Fruit fly (Drosophila melanogaster): ENCODE measurements around the gene BigH1.

Gene BigH1

dm6 chr3R:14672915-14673314, 9.7 kb downstream of the BigH1 start:
- TF ChIP-seq CG6792 (GFP tag; optimal IDR thresholded peaks at IDR 0.05), result peak; percentile 50
- TF ChIP-seq svp (GFP tag), result peak; percentile 36
- no peak for TF ChIP-seq Met (GFP tag; optimal IDR thresholded peaks at IDR 0.05)
- no peak for TF ChIP-seq acj6 (GFP tag; optimal IDR thresholded peaks at IDR 0.05)
- peak; percentile 29 for TF ChIP-seq CG34406 (GFP tag; optimal IDR thresholded peaks at IDR 0.05)
- peak; percentile 57 for TF ChIP-seq CG3919 (GFP tag; optimal IDR thresholded peaks at IDR 0.05)
- no peak for TF ChIP-seq Hr39 (GFP tag; optimal IDR thresholded peaks at IDR 0.05)
- no peak for TF ChIP-seq Smox (GFP tag; optimal IDR thresholded peaks at IDR 0.05)
- TF ChIP-seq lz (GFP tag; optimal IDR thresholded peaks at IDR 0.05), result peak; percentile 50
- peak; percentile 28 for TF ChIP-seq Sox15 (GFP tag; optimal IDR thresholded peaks at IDR 0.05)
- TF ChIP-seq Sox14 (GFP tag; optimal IDR thresholded peaks at IDR 0.05), result peak; percentile 54
- TF ChIP-seq salr (GFP tag; optimal IDR thresholded peaks at IDR 0.05), result peak; percentile 23 to 48
- TF ChIP-seq ss (GFP tag; optimal IDR thresholded peaks at IDR 0.05), result peak; percentile 56 to 73
- TF ChIP-seq fkh (GFP tag; optimal IDR thresholded peaks at IDR 0.05), result no peak
- TF ChIP-seq CG10669 (GFP tag; optimal IDR thresholded peaks at IDR 0.05), result no peak
- peak; percentile 18 for TF ChIP-seq cyc (GFP tag; optimal IDR thresholded peaks at IDR 0.05)
- no peak for TF ChIP-seq Blimp-1 (GFP tag; optimal IDR thresholded peaks at IDR 0.05)
- TF ChIP-seq net (GFP tag; optimal IDR thresholded peaks at IDR 0.05), result peak; percentile 57
- peak; percentile 54 for TF ChIP-seq CG10631 (GFP tag; optimal IDR thresholded peaks at IDR 0.05)
- TF ChIP-seq Eip93F (GFP tag; optimal IDR thresholded peaks at IDR 0.05), result no peak
- TF ChIP-seq Eip75B (GFP tag; optimal IDR thresholded peaks at IDR 0.05), result no peak
- TF ChIP-seq CG8319 (GFP tag; optimal IDR thresholded peaks at IDR 0.05), result no peak
- no peak for TF ChIP-seq Hr38 (GFP tag; optimal IDR thresholded peaks at IDR 0.05)
- peak; percentile 65 for TF ChIP-seq CG3032 (tag; optimal IDR thresholded peaks at IDR 0.05)
- peak; percentile 93 for TF ChIP-seq dsx (GFP tag; optimal IDR thresholded peaks at IDR 0.05; ENCODE audit: poor library complexity, severe bottlenecking)
- no peak for TF ChIP-seq CG6276 (GFP tag; optimal IDR thresholded peaks at IDR 0.05)
- peak; percentile 95 for TF ChIP-seq Eip78C (GFP tag)
- 0 out of 2 replicates have a peak, but pooled peaks have one; percentile 15 for TF ChIP-seq Gug (GFP tag; IDR thresholded peaks at IDR 0.05)
- peak; percentile 39 for TF ChIP-seq CG8632 (GFP tag; optimal IDR thresholded peaks at IDR 0.05)
- no peak for TF ChIP-seq CG9139 (GFP tag; optimal IDR thresholded peaks at IDR 0.05)
- peak; percentile 50 for TF ChIP-seq OdsH (GFP tag; optimal IDR thresholded peaks at IDR 0.05)
- TF ChIP-seq CG11902 (GFP tag; optimal IDR thresholded peaks at IDR 0.05), result no peak
- peak; percentile 64 for TF ChIP-seq CG31627 (GFP tag; optimal IDR thresholded peaks at IDR 0.05)
- TF ChIP-seq CG15336 (GFP tag; IDR thresholded peaks at IDR 0.05), result peak; percentile 67
- no peak for TF ChIP-seq CG16779 (tag; optimal IDR thresholded peaks at IDR 0.05)
- peak; percentile 79 for TF ChIP-seq Ets96B (tag; optimal IDR thresholded peaks at IDR 0.05)
- TF ChIP-seq CG6854 (GFP tag; optimal IDR thresholded peaks at IDR 0.05), result no peak
- TF ChIP-seq CG32006 (GFP tag; optimal IDR thresholded peaks at IDR 0.05), result no peak
- peak; percentile 57 for TF ChIP-seq esn (GFP tag; optimal IDR thresholded peaks at IDR 0.05)
- TF ChIP-seq CG7368 (GFP tag; optimal IDR thresholded peaks at IDR 0.05), result peak; percentile 35
- TF ChIP-seq Sox102F (GFP tag; optimal IDR thresholded peaks at IDR 0.05), result no peak
- TF ChIP-seq eg (GFP tag; IDR thresholded peaks at IDR 0.05), result no peak
- TF ChIP-seq CG8119 (GFP tag; IDR thresholded peaks at IDR 0.05), result 0 out of 3 replicates have a peak, but pooled peaks have one; percentile 37
- TF ChIP-seq CG6808 (GFP tag; optimal IDR thresholded peaks at IDR 0.05), result peak; percentile 64
- peak; percentile 33 for TF ChIP-seq CG11762 (GFP tag; optimal IDR thresholded peaks at IDR 0.05; ENCODE audit: insufficient read depth)
- TF ChIP-seq fd59A (GFP tag; optimal IDR thresholded peaks at IDR 0.05), result peak; percentile 43
- peak; percentile 59 for TF ChIP-seq topi (GFP tag; optimal IDR thresholded peaks at IDR 0.05)
- TF ChIP-seq CG1621 (tag; optimal IDR thresholded peaks at IDR 0.05), result peak; percentile 65
- peak; percentile 56 for TF ChIP-seq achi (GFP tag; optimal IDR thresholded peaks at IDR 0.05)
- TF ChIP-seq Ets21C (GFP tag; optimal IDR thresholded peaks at IDR 0.05), result peak; percentile 0
- TF ChIP-seq Hr4 (GFP tag; optimal IDR thresholded peaks at IDR 0.05), result no peak
- no peak for TF ChIP-seq vri (GFP tag; optimal IDR thresholded peaks at IDR 0.05)

Measured in whole organism, prepupa.